Fruit fly (Drosophila melanogaster) Kc167 (cell line): ENCODE data around the gene wol.

ENCODE experiments used
- Myc ChIP-seq: fragments of >200 bp; optimal IDR thresholded peaks from 2 replicates; lab custom pipeline; 2017; ENCODE audit warnings: missing external identifiers
- Sin3A ChIP-seq: fragments of >200 bp; optimal IDR thresholded peaks from 2 replicates; lab custom pipeline; 2018; ENCODE audit warnings: missing external identifiers
- h ChIP-seq: fragments of >200 bp; optimal IDR thresholded peaks from 3 replicates; lab custom pipeline; 2018; ENCODE audit warnings: missing external identifiers
- insv ChIP-seq: fragments of >200 bp; optimal IDR thresholded peaks from 3 replicates; lab custom pipeline; 2018; ENCODE audit warnings: missing external identifiers
- psq ChIP-seq: fragments of >200 bp; optimal IDR thresholded peaks from 2 replicates; lab custom pipeline; 2017; ENCODE audit warnings: missing external identifiers
- ttk ChIP-seq: sonication (Bioruptor generic); optimal IDR thresholded peaks from 2 replicates; lab custom pipeline; 2017; ENCODE audit warnings: missing external identifiers

Gene wol

dm6 chr2L:8266670-8267435 lies 35.9 kb downstream of the wol start:
- TF ChIP-seq psq (lab: Kevin White, UChicago) (no peak), Myc (lab: Kevin White, UChicago) (no peak), Sin3A (lab: Kevin White, UChicago) (no peak), h (lab: Kevin White, UChicago) (no peak), ttk (lab: Kevin White, UChicago) (no peak), insv (lab: Kevin White, UChicago) (no peak)

dm6 chr2L:8266145-8266544 lies 36.6 kb downstream of the wol start:
- TF ChIP-seq ttk (lab: Kevin White, UChicago) (no peak), Sin3A (lab: Kevin White, UChicago) (no peak), Myc (lab: Kevin White, UChicago) (no peak), psq (lab: Kevin White, UChicago) (no peak), h (lab: Kevin White, UChicago) (no peak), insv (lab: Kevin White, UChicago) (no peak)

- TF ChIP-seq psq (lab: Kevin White, UChicago) (no peak), Myc (lab: Kevin White, UChicago) (no peak), Sin3A (lab: Kevin White, UChicago) (no peak), h (lab: Kevin White, UChicago) (no peak), ttk (lab: Kevin White, UChicago) (no peak), insv (lab: Kevin White, UChicago) (no peak)
Measured at dm6 chr2L:8257401-8258266, 45.2 kb downstream of the wol start, which contains the start of gene CG8086. CG8086 (minus strand) TSS chr2L:8257502.

- TF ChIP-seq insv (lab: Kevin White, UChicago): no peak
- no peak for TF ChIP-seq psq (lab: Kevin White, UChicago)
- no peak for TF ChIP-seq ttk (lab: Kevin White, UChicago)
- no peak for TF ChIP-seq Myc (lab: Kevin White, UChicago)
- no peak for TF ChIP-seq h (lab: Kevin White, UChicago)
- TF ChIP-seq Sin3A (lab: Kevin White, UChicago): no peak
Measured at dm6 chr2L:8255406-8255805, 47.4 kb downstream of the wol start.
